Worm (Caenorhabditis elegans): Measurements from ENCODE around the gene tag-275.

tag-275 gene

DNA sequence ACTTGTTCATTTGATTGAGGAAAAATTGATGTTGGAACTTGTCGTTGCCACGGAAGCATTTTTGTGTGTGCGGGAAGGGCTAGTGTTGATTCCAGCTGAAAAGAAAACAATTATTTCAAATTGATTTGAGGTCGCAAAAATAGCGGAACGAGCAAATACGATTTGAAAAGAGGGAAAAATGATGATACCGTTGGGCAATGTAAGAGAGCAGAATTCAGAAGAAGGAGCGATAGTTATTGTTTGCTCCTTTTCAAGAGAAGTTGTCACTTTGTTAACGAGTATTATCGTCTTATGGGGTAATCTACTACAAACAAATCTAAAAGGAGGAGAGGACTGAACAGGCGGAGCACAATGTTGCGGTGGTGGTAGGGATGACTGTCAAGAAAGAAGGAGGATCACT lies 10.1 kb upstream of the tag-275 start, which contains the start of gene odd-2:
TSS of gene odd-2 (minus strand) at position 101 of the 400 bp plus-strand sequence.
- TF ChIP-seq him-1 (tag; optimal IDR thresholded peaks at IDR 0.05) (no peak), W03F9.2 (tag; optimal IDR thresholded peaks at IDR 0.05) (no peak), dao-5 (tag; optimal IDR thresholded peaks at IDR 0.05) (no peak)

- TF ChIP-seq him-1 (tag; optimal IDR thresholded peaks at IDR 0.05) (no peak), W03F9.2 (tag; optimal IDR thresholded peaks at IDR 0.05) (no peak), dao-5 (tag; optimal IDR thresholded peaks at IDR 0.05) (no peak)
Measured at ce11 chrX:6159562-6159961, 9.2 kb upstream of the tag-275 start.

- TF ChIP-seq him-1 (tag; optimal IDR thresholded peaks at IDR 0.05) = no peak
- TF ChIP-seq W03F9.2 (tag; optimal IDR thresholded peaks at IDR 0.05) = no peak
- no peak for TF ChIP-seq dao-5 (tag; optimal IDR thresholded peaks at IDR 0.05)
Measured at ce11 chrX:6157411-6157916, 7.1 kb upstream of the tag-275 start.

DNA sequence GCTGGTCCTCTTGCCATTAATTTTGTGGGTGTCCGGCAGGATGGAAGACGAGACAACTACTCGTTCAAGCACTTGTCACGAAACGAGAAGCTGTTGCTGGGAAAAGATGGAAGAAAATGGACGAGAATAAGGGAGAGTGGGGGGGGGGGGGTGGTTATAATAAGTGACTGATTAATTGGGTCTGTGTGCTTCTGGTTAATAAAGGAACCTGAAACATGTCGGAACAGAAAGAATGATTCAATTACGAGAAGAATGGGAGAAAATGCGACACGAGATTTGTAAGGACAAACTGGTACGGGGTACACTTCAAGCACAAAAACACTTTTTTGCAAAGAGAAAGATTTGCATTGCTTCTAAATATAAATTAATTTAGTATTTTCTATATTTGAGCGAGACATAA lies 5.1 kb upstream of the tag-275 start:
- TF ChIP-seq him-1 (tag; optimal IDR thresholded peaks at IDR 0.05) (no peak), dao-5 (tag; optimal IDR thresholded peaks at IDR 0.05) (no peak), W03F9.2 (tag; optimal IDR thresholded peaks at IDR 0.05) (no peak)

DNA sequence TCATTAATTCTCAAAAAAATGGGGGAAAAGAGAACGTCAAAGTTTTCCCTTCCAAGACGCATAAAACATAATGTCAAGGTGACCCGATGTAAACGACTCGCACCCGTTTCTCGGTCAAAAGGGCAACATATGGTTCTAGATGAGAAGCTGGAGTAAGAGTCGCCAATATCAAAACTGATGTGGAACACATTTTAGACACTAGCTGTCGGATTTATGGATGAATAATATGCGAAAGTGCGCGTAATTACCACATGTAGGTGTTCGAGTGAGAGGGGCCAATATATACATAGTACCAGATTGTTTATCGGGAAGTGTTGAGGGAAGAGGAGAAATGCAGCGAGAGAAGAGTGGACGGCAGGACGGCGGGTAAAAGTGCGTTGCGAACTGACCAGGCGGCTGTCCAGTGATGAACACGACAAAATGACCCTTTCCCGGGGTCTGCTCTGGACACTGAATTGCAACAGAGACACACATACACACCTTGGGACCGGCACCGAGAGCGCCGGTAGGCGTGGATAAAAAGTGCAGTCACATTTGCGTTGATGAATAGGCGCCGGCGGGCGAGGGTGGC lies 685 bp upstream of the tag-275 start:
- TF ChIP-seq dao-5 (tag; optimal IDR thresholded peaks at IDR 0.05) = no peak
- TF ChIP-seq W03F9.2 (tag; optimal IDR thresholded peaks at IDR 0.05) = no peak
- TF ChIP-seq him-1 (tag; optimal IDR thresholded peaks at IDR 0.05) = no peak

ce11 chrX:6145921-6146320 lies 4.4 kb downstream of the tag-275 start:
- TF ChIP-seq W03F9.2 (tag; optimal IDR thresholded peaks at IDR 0.05) = no peak
- no peak for TF ChIP-seq dao-5 (tag; optimal IDR thresholded peaks at IDR 0.05)
- no peak for TF ChIP-seq him-1 (tag; optimal IDR thresholded peaks at IDR 0.05)

DNA sequence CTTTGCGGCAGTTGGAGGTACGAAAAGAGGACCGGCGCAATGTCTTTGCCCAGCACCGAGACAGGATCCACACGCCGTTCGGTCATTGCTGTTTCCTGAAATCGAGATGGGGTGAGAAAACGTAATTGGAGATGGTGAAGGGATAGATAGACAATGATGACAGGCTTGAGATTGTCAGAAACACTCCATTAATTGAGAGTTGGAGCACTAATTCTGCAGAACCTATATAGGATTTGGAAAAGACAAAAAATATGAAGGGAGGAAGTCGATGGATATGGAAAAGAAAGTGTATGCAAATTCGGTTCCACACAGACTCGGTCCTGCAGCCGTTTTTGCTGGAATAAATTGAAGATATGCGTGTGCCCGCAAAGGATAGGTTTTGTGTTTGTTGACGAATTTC lies 12.1 kb downstream of the tag-275 start, which contains the start of gene Y72A10A.1:
TSS of gene Y72A10A.1 (minus strand) at position 101 of the 400 bp plus-strand sequence.
- TF ChIP-seq W03F9.2 (tag; optimal IDR thresholded peaks at IDR 0.05) (no peak), him-1 (tag; optimal IDR thresholded peaks at IDR 0.05) (no peak), dao-5 (tag; optimal IDR thresholded peaks at IDR 0.05) (no peak)

ce11 chrX:6134423-6134822 lies 15.9 kb downstream of the tag-275 start:
- TF ChIP-seq dao-5 (tag; optimal IDR thresholded peaks at IDR 0.05) (no peak), him-1 (tag; optimal IDR thresholded peaks at IDR 0.05) (no peak), W03F9.2 (tag; optimal IDR thresholded peaks at IDR 0.05) (no peak)

DNA sequence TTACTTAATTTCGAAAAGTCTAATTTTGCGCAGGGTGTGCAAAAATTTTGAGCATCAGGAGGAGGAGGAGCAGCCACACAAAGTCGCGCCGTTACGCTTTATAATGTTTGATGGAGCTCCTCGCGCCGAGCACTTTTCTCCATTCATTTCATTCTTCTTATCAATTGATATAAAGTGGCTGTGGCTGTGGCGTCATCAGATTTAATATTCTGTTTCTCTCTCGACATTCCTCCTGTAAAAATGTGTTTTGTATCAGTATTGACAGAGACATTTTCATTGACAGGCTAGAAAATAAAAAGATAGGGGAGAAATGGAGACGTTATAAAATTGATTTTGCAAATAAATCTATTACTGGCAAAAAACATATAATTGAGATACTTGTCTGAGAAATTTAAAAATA lies 21.1 kb downstream of the tag-275 start:
- TF ChIP-seq him-1 (tag; optimal IDR thresholded peaks at IDR 0.05) = no peak
- no peak for TF ChIP-seq W03F9.2 (tag; optimal IDR thresholded peaks at IDR 0.05)
- no peak for TF ChIP-seq dao-5 (tag; optimal IDR thresholded peaks at IDR 0.05)

ce11 chrX:6128773-6129172 lies 21.6 kb downstream of the tag-275 start:
- TF ChIP-seq dao-5 (tag; optimal IDR thresholded peaks at IDR 0.05) (no peak), W03F9.2 (tag; optimal IDR thresholded peaks at IDR 0.05) (no peak), him-1 (tag; optimal IDR thresholded peaks at IDR 0.05) (no peak)

- no peak for TF ChIP-seq W03F9.2 (tag; optimal IDR thresholded peaks at IDR 0.05)
- TF ChIP-seq him-1 (tag; optimal IDR thresholded peaks at IDR 0.05) = peak; percentile 54
Measured at ce11 chrX:6128225-6128686, 22.1 kb downstream of the tag-275 start, which contains the start of gene C15H9.9. Gene C15H9.9 (minus strand): TSS chrX:6128275.

- TF ChIP-seq W03F9.2 (tag; optimal IDR thresholded peaks at IDR 0.05) = no peak
- TF ChIP-seq dao-5 (tag; optimal IDR thresholded peaks at IDR 0.05) = no peak
- TF ChIP-seq him-1 (tag; optimal IDR thresholded peaks at IDR 0.05) = no peak
Measured at ce11 chrX:6122026-6122425, 28.3 kb downstream of the tag-275 start, which contains the start of gene nnt-1. Gene nnt-1 (plus strand): TSS chrX:6122311.

- TF ChIP-seq him-1 (tag; optimal IDR thresholded peaks at IDR 0.05) (no peak), W03F9.2 (tag; optimal IDR thresholded peaks at IDR 0.05) (no peak), dao-5 (tag; optimal IDR thresholded peaks at IDR 0.05) (no peak)
Measured at ce11 chrX:6121279-6121678, 29.1 kb downstream of the tag-275 start.

DNA sequence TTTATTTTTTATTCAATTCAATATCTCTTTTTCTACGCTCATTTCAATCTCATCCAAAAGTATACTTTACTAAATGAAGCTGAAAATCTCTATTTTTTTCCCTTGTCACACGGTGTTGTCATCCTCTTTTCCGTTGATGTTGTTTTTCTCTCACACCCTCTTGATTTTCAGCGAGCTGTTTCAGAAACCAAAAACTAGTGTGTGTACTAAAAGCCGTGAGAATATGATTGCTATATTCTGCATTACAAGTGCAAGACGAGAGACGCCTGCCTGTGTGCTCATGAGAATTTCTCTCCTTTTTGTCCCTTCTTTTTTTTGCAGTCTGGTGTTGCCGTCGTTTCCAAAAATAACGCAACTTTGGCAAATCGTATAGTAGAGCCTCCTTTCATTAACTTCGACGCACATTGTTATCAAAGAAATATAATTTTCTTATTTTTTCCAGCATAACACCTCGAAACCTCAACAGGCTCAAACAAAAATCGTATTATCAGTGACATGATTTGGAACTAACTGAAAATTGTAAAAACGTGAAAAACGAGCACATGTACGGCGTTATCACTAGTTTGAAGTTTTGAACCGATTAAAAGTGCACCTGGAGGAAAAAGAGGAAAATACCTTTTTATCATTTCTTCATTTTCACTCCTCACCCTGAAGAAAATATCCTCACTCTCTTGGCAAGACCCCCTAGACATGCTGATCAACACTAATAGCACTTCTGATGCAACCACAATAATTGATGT lies 32.1 kb downstream of the tag-275 start, which contains the start of gene C15H9.2:
TSS of gene C15H9.2 (plus strand) at position 441 of the 740 bp plus-strand sequence.
- TF ChIP-seq him-1 (tag; optimal IDR thresholded peaks at IDR 0.05) = no peak
- TF ChIP-seq dao-5 (tag; optimal IDR thresholded peaks at IDR 0.05) = no peak
- TF ChIP-seq W03F9.2 (tag; optimal IDR thresholded peaks at IDR 0.05) = no peak
